Worm (Caenorhabditis elegans) whole organism, L4 larva: ENCODE results near the gene atgl-1.
A peak's percentile ranks its signal among the peaks of the same experiment; 100 is the strongest.

ENCODE experiments used
- D1046.2 ChIP-seq: fragments of 200-800 bp; sonication (Bioruptor generic); IDR thresholded peaks from 2 replicates; pipeline ENCODE4 v1.3.6; 2022; ENCODE audit warnings: missing genetic modification characterization, missing compliant biosample characterization
- F10B5.3 ChIP-seq: sonication (generic microtip); optimal IDR thresholded peaks from 2 replicates; lab custom pipeline; 2016; ENCODE audit warnings: mild to moderate bottlenecking, missing genetic modification characterization, missing compliant biosample characterization
- F44E2.7 ChIP-seq: fragments of 200-800 bp; sonication (Bioruptor generic); IDR thresholded peaks from 2 replicates; pipeline ENCODE4 v2.1.2; 2022; ENCODE audit warnings: missing genetic modification characterization, missing compliant biosample characterization
- F49E8.2 ChIP-seq: sonication (generic microtip); optimal IDR thresholded peaks from 2 replicates; lab custom pipeline; 2016; ENCODE audit warnings: missing compliant biosample characterization, mild to moderate bottlenecking, missing genetic modification characterization, borderline replicate concordance
- T20F7.1 ChIP-seq: fragments of 200-800 bp; sonication (Bioruptor generic); optimal IDR thresholded peaks from 2 replicates; lab custom pipeline; 2018; ENCODE audit warnings: mild to moderate bottlenecking, missing genetic modification characterization, missing compliant biosample characterization
- T26A8.4 ChIP-seq: fragments of 200-800 bp; sonication (Bioruptor generic); IDR thresholded peaks from 2 replicates; pipeline ENCODE4 v1.3.6; 2022; ENCODE audit warnings: missing genetic modification characterization, missing compliant biosample characterization
- Y48G9A.11 ChIP-seq: fragments of 200-800 bp; sonication (Bioruptor generic); IDR thresholded peaks from 2 replicates; pipeline ENCODE4 v1.3.6; 2022; ENCODE audit warnings: missing genetic modification reagents, missing genetic modification characterization, missing compliant biosample characterization
- Y5F2A.4 ChIP-seq: fragments of 200-800 bp; sonication (Bioruptor generic); optimal IDR thresholded peaks from 2 replicates; lab custom pipeline; 2018; ENCODE audit warnings: mild to moderate bottlenecking, missing genetic modification characterization, missing compliant biosample characterization
- ama-1 ChIP-seq: fragments of 150-350 bp; optimal IDR thresholded peaks from 2 replicates; lab custom pipeline; 2014; ENCODE audit warnings: inconsistent platforms, mixed read lengths
- arid-1 ChIP-seq: fragments of 200-800 bp; sonication (Bioruptor generic); conservative IDR thresholded peaks from 2 replicates; pipeline ENCODE4 v1.3.6; 2022; ENCODE audit warnings: missing genetic modification reagents, missing genetic modification characterization, missing compliant biosample characterization
- ceh-82 ChIP-seq: sonication (generic microtip); optimal IDR thresholded peaks from 2 replicates; lab custom pipeline; 2017; ENCODE audit warnings: missing biosample characterization, missing genetic modification characterization
- cey-2 ChIP-seq: sonication (generic microtip); optimal IDR thresholded peaks from 3 replicates; lab custom pipeline; 2017; ENCODE audit warnings: missing genetic modification characterization, mild to moderate bottlenecking, missing compliant biosample characterization, antibody characterized with exemption, borderline replicate concordance; ENCODE audit not compliant: insufficient read depth
- daf-16 ChIP-seq, 3 experiments: sonication (generic microtip); optimal IDR thresholded peaks; 2 replicates each; lab custom pipeline; 2016 to 2017; ENCODE audit warnings: missing genetic modification characterization in 3 of 3, missing genetic modification reagents in 3 of 3, mild to moderate bottlenecking in 2 of 3, missing compliant biosample characterization in 2 of 3, missing biosample characterization in 1 of 3, moderate library complexity in 1 of 3
- dmd-6 ChIP-seq: fragments of 200-800 bp; sonication (Bioruptor generic); IDR thresholded peaks from 2 replicates; pipeline ENCODE4 v1.3.6; 2022; ENCODE audit warnings: missing genetic modification reagents, missing genetic modification characterization, missing compliant biosample characterization
- dmd-8 ChIP-seq: fragments of 200-800 bp; sonication (Bioruptor generic); IDR thresholded peaks from 2 replicates; pipeline ENCODE4 v1.3.6; 2022; ENCODE audit warnings: missing genetic modification characterization, missing compliant biosample characterization
- dmd-9 ChIP-seq: fragments of 200-800 bp; sonication (Bioruptor generic); IDR thresholded peaks from 2 replicates; pipeline ENCODE4 v1.3.6; 2022; ENCODE audit warnings: missing genetic modification reagents, missing genetic modification characterization, missing compliant biosample characterization
- duxl-1 ChIP-seq: sonication (generic microtip); optimal IDR thresholded peaks from 2 replicates; lab custom pipeline; 2016; ENCODE audit warnings: mild to moderate bottlenecking, missing genetic modification characterization, moderate library complexity, missing compliant biosample characterization; ENCODE audit not compliant: poor library complexity
- egl-27 ChIP-seq: sonication (generic microtip); optimal IDR thresholded peaks from 3 replicates; lab custom pipeline; 2017; ENCODE audit warnings: missing biosample characterization, missing genetic modification reagents, missing genetic modification characterization
- egl-43 ChIP-seq: fragments of 200-800 bp; sonication (Bioruptor generic); IDR thresholded peaks from 2 replicates; pipeline ENCODE4 v1.3.6; 2022; ENCODE audit warnings: missing genetic modification reagents, missing genetic modification characterization, missing compliant biosample characterization
- fos-1 ChIP-seq: fragments of 150-350 bp; optimal IDR thresholded peaks from 2 replicates; lab custom pipeline; 2014; ENCODE audit warnings: missing biosample characterization, missing genetic modification characterization
- hlh-30 ChIP-seq: sonication (generic microtip); optimal IDR thresholded peaks from 2 replicates; lab custom pipeline; 2017; ENCODE audit warnings: antibody characterized with exemption, mild to moderate bottlenecking, missing genetic modification characterization, missing compliant biosample characterization; ENCODE audit not compliant: insufficient read depth
- hmg-1.1 ChIP-seq: fragments of 200-800 bp; sonication (Bioruptor generic); IDR thresholded peaks from 2 replicates; pipeline ENCODE4 v1.3.6; 2022; ENCODE audit warnings: missing genetic modification reagents, missing genetic modification characterization, missing compliant biosample characterization
- jun-1 ChIP-seq: fragments of 150-350 bp; optimal IDR thresholded peaks from 2 replicates; lab custom pipeline; 2014; ENCODE audit warnings: missing biosample characterization, missing genetic modification reagents, missing genetic modification characterization
- lim-7 ChIP-seq: fragments of 200-800 bp; sonication (Bioruptor generic); IDR thresholded peaks from 2 replicates; pipeline ENCODE4 v1.3.6; 2022; ENCODE audit warnings: missing genetic modification characterization, missing compliant biosample characterization
- lin-1 ChIP-seq: fragments of 200-800 bp; sonication (Bioruptor generic); IDR thresholded peaks from 2 replicates; pipeline ENCODE4 v1.3.6; 2022; ENCODE audit warnings: missing genetic modification reagents, missing genetic modification characterization, missing compliant biosample characterization
- lin-13 ChIP-seq: fragments of 150-350 bp; optimal IDR thresholded peaks from 2 replicates; lab custom pipeline; 2014; ENCODE audit warnings: missing biosample characterization, missing genetic modification reagents, missing genetic modification characterization
- lin-38 ChIP-seq: fragments of 200-800 bp; sonication (Bioruptor generic); IDR thresholded peaks from 2 replicates; pipeline ENCODE4 v1.3.6; 2022; ENCODE audit warnings: missing genetic modification reagents, missing genetic modification characterization, missing compliant biosample characterization
- lsy-2 ChIP-seq, 2 experiments: fragments of 150-350 bp in 1 of 2; sonication (generic microtip) in 1 of 2; optimal IDR thresholded peaks; 2 replicates each; lab custom pipeline; 2014 to 2017; ENCODE audit warnings: missing biosample characterization in 2 of 2, missing genetic modification characterization in 2 of 2
- mdl-1 ChIP-seq, 2 experiments: fragments of 150-350 bp in 1 of 2; sonication (generic microtip) in 1 of 2; optimal IDR thresholded peaks; 2 replicates each; lab custom pipeline; 2014 to 2017; ENCODE audit warnings: missing biosample characterization in 2 of 2, missing genetic modification characterization in 2 of 2
- mep-1 ChIP-seq: fragments of 150-350 bp; sonication (generic microtip); optimal IDR thresholded peaks from 3 replicates; lab custom pipeline; 2014; ENCODE audit warnings: missing biosample characterization, missing genetic modification characterization
- mxl-2 ChIP-seq: fragments of 200-800 bp; sonication (Bioruptor generic); conservative IDR thresholded peaks from 2 replicates; pipeline ENCODE4 v1.3.6; 2022; ENCODE audit warnings: missing genetic modification reagents, missing genetic modification characterization, missing compliant biosample characterization
- nhr-11 ChIP-seq: fragments of 150-350 bp; optimal IDR thresholded peaks from 2 replicates; lab custom pipeline; 2014; ENCODE audit warnings: missing biosample characterization, missing genetic modification characterization
- nhr-25 ChIP-seq: sonication (generic microtip); optimal IDR thresholded peaks from 2 replicates; lab custom pipeline; 2017; ENCODE audit warnings: missing genetic modification characterization, mild to moderate bottlenecking, missing compliant biosample characterization, antibody characterized with exemption, moderate library complexity, borderline replicate concordance; ENCODE audit not compliant: insufficient read depth
- nhr-28 ChIP-seq: fragments of 150-350 bp; optimal IDR thresholded peaks from 2 replicates; lab custom pipeline; 2014; ENCODE audit warnings: missing biosample characterization, missing genetic modification characterization
- nhr-48 ChIP-seq: sonication (generic microtip); optimal IDR thresholded peaks from 2 replicates; lab custom pipeline; 2016; ENCODE audit warnings: mild to moderate bottlenecking, missing genetic modification characterization, missing compliant biosample characterization
- nhr-6 ChIP-seq: fragments of 150-350 bp; optimal IDR thresholded peaks from 2 replicates; lab custom pipeline; 2014; ENCODE audit warnings: missing biosample characterization, missing genetic modification characterization
- nhr-77 ChIP-seq: fragments of 150-350 bp; optimal IDR thresholded peaks from 2 replicates; lab custom pipeline; 2014; ENCODE audit warnings: missing biosample characterization, missing genetic modification characterization
- php-3 ChIP-seq: fragments of 200-800 bp; sonication (Bioruptor generic); IDR thresholded peaks from 2 replicates; pipeline ENCODE4 v1.3.6; 2022; ENCODE audit warnings: missing genetic modification reagents, missing genetic modification characterization, missing compliant biosample characterization
- pqm-1 ChIP-seq: sonication (generic microtip); optimal IDR thresholded peaks from 2 replicates; lab custom pipeline; 2017; ENCODE audit warnings: missing biosample characterization, missing genetic modification characterization
- rbr-2 ChIP-seq: sonication (generic microtip); optimal IDR thresholded peaks from 2 replicates; lab custom pipeline; 2016; ENCODE audit warnings: missing genotype, missing genetic modification characterization, missing compliant biosample characterization
- saeg-2 ChIP-seq: fragments of 200-800 bp; sonication (Bioruptor generic); IDR thresholded peaks from 2 replicates; pipeline ENCODE4 v1.3.6; 2022; ENCODE audit warnings: missing genetic modification reagents, missing genetic modification characterization, missing compliant biosample characterization
- set-16 ChIP-seq: fragments of 200-800 bp; sonication (Bioruptor generic); IDR thresholded peaks from 2 replicates; pipeline ENCODE4 v1.3.6; 2022; ENCODE audit warnings: missing genetic modification reagents, missing genetic modification characterization, missing compliant biosample characterization
- snpc-1.2 ChIP-seq: fragments of 200-800 bp; sonication (Bioruptor generic); IDR thresholded peaks from 2 replicates; pipeline ENCODE4 v1.3.6; 2022; ENCODE audit warnings: missing genetic modification reagents, missing genetic modification characterization, missing compliant biosample characterization
- snpc-4 ChIP-seq: fragments of 150-350 bp; optimal IDR thresholded peaks from 2 replicates; lab custom pipeline; 2014; ENCODE audit warnings: missing biosample characterization, missing genetic modification characterization
- spr-1 ChIP-seq: sonication (generic microtip); optimal IDR thresholded peaks from 2 replicates; lab custom pipeline; 2016; ENCODE audit warnings: mild to moderate bottlenecking, missing genetic modification characterization, missing compliant biosample characterization
- spr-3 ChIP-seq: fragments of 200-800 bp; sonication (Bioruptor generic); optimal IDR thresholded peaks from 2 replicates; lab custom pipeline; 2018; ENCODE audit warnings: mild to moderate bottlenecking, missing genetic modification characterization, missing compliant biosample characterization
- tag-97 ChIP-seq: fragments of 200-800 bp; sonication (Bioruptor generic); IDR thresholded peaks from 2 replicates; pipeline ENCODE4 v1.3.6; 2022; ENCODE audit warnings: missing genetic modification characterization, missing compliant biosample characterization
- unc-39 ChIP-seq: sonication (generic microtip); optimal IDR thresholded peaks from 2 replicates; lab custom pipeline; 2017; ENCODE audit warnings: missing biosample characterization, missing genetic modification characterization
- zfp-3 ChIP-seq: fragments of 200-800 bp; sonication (Bioruptor generic); conservative IDR thresholded peaks from 2 replicates; pipeline ENCODE4 v1.3.6; 2022; ENCODE audit warnings: missing genetic modification reagents, missing genetic modification characterization, missing compliant biosample characterization
- ztf-11 ChIP-seq: fragments of 150-350 bp; optimal IDR thresholded peaks from 2 replicates; lab custom pipeline; 2014; ENCODE audit warnings: missing biosample characterization, missing genetic modification characterization
- ztf-7 ChIP-seq: fragments of 150-350 bp; optimal IDR thresholded peaks from 2 replicates; lab custom pipeline; 2014; ENCODE audit warnings: missing biosample characterization, missing genetic modification characterization

The atgl-1 gene

ce11 chrIII:6462610-6463009, 43.4 kb upstream of the atgl-1 start, which contains the start of gene T26A5.8 (continued):
- no peak for TF ChIP-seq nhr-25 (tag; lab: Kevin White, UChicago)
- no peak for TF ChIP-seq arid-1 (GFP tag; lab: Robert Waterston, UW)
- no peak for TF ChIP-seq F49E8.2 (tag; lab: Kevin White, UChicago)
- TF ChIP-seq mdl-1 (tag; optimal IDR thresholded peaks at IDR 0.05; lab: Kevin White, UChicago) = no peak
- TF ChIP-seq daf-16 (GFP tag; optimal IDR thresholded peaks at IDR 0.05; lab: Kevin White, UChicago) = peak in 1 of 2 experiments; percentile 13
- peak; percentile 28 for TF ChIP-seq daf-16 (tag; optimal IDR thresholded peaks at IDR 0.05; lab: Kevin White, UChicago)
- no peak for TF ChIP-seq egl-43 (GFP tag; lab: Robert Waterston, UW)
- peak; percentile 62 for TF ChIP-seq Y48G9A.11 (GFP tag; lab: Robert Waterston, UW)
- no peak for TF ChIP-seq set-16 (GFP tag; lab: Robert Waterston, UW)
- 0 out of 2 replicates have a peak, but pooled peaks have one; percentile 2 for TF ChIP-seq F44E2.7 (GFP tag; lab: Robert Waterston, UW)
- TF ChIP-seq T26A8.4 (GFP tag; lab: Robert Waterston, UW) = peak; percentile 57
- TF ChIP-seq rbr-2 (tag; lab: Kevin White, UChicago) = no peak
- TF ChIP-seq nhr-28 (tag; lab: Kevin White, UChicago) = no peak
- no peak for TF ChIP-seq ztf-11 (tag; lab: Kevin White, UChicago)
- TF ChIP-seq lin-38 (GFP tag; lab: Robert Waterston, UW) = peak; percentile 60
- no peak for TF ChIP-seq tag-97 (GFP tag; lab: Robert Waterston, UW)
- 0 out of 2 replicates have a peak, but pooled peaks have one; percentile 7 for TF ChIP-seq lin-1
- TF ChIP-seq snpc-4 (tag; lab: Kevin White, UChicago) = no peak
- no peak for TF ChIP-seq dmd-9 (GFP tag; lab: Robert Waterston, UW)
- TF ChIP-seq T20F7.1 (GFP tag; lab: Kevin White, UChicago) = no peak
- TF ChIP-seq hmg-1.1 = no peak
- no peak for TF ChIP-seq fos-1
- TF ChIP-seq snpc-1.2 (GFP tag; lab: Robert Waterston, UW) = 0 out of 2 replicates have a peak, but pooled peaks have one; percentile 28
- no peak for TF ChIP-seq D1046.2
- no peak for TF ChIP-seq pqm-1 (tag; lab: Kevin White, UChicago)
- 0 out of 2 replicates have a peak, but pooled peaks have one; percentile 26 for TF ChIP-seq dmd-8
- TF ChIP-seq nhr-11 (tag; lab: Kevin White, UChicago) = no peak
- TF ChIP-seq nhr-6 (tag; lab: Kevin White, UChicago) = no peak
- TF ChIP-seq ztf-7 (tag; lab: Kevin White, UChicago) = no peak
- no peak for TF ChIP-seq jun-1 (tag; lab: Kevin White, UChicago)
- peak; percentile 61 for TF ChIP-seq mep-1
- TF ChIP-seq lin-13 (GFP tag; lab: Kevin White, UChicago) = no peak
- TF ChIP-seq hlh-30 = no peak
- TF ChIP-seq unc-39 = no peak
- peak; percentile 60 for TF ChIP-seq duxl-1
- peak; percentile 20 for TF ChIP-seq spr-1 (tag; lab: Kevin White, UChicago)
- no peak for TF ChIP-seq ceh-82 (tag; lab: Kevin White, UChicago)
- TF ChIP-seq lim-7 (GFP tag; lab: Robert Waterston, UW) = no peak
- TF ChIP-seq cey-2 (tag; lab: Kevin White, UChicago) = no peak
- no peak for TF ChIP-seq egl-27 (tag; lab: Kevin White, UChicago)
- no peak for TF ChIP-seq mxl-2 (GFP tag; lab: Robert Waterston, UW)
- no peak for TF ChIP-seq nhr-48 (tag; lab: Kevin White, UChicago)
- no peak for TF ChIP-seq saeg-2 (GFP tag; lab: Robert Waterston, UW)
- peak; percentile 43; the same call in 1 of the 2 replicates for TF ChIP-seq zfp-3 (GFP tag; lab: Robert Waterston, UW)
- peak in 1 of 2 experiments; percentile 53 for TF ChIP-seq lsy-2 (tag; optimal IDR thresholded peaks at IDR 0.05; lab: Kevin White, UChicago)
- TF ChIP-seq ama-1 (lab: Kevin White, UChicago) = peak; percentile 93
- TF ChIP-seq nhr-77 (tag; lab: Kevin White, UChicago) = no peak
- no peak for TF ChIP-seq spr-3 (GFP tag; lab: Kevin White, UChicago)
- TF ChIP-seq Y5F2A.4 (GFP tag; lab: Kevin White, UChicago) = peak; percentile 14
- TF ChIP-seq dmd-6 (GFP tag; lab: Robert Waterston, UW) = 0 out of 2 replicates have a peak, but pooled peaks have one; percentile 18
- no peak for TF ChIP-seq F10B5.3 (tag; lab: Kevin White, UChicago)
- TF ChIP-seq php-3 (GFP tag; lab: Robert Waterston, UW) = no peak
